Worm (Caenorhabditis elegans): ENCODE results near the gene C24H10.4.
A peak's percentile ranks its signal among the peaks of the same experiment; 100 is the strongest.

Gene C24H10.4

ce11 chrX:5085465-5085864, 26.4 kb upstream of the C24H10.4 start (continued):
- TF ChIP-seq C34F6.9 (tag; optimal IDR thresholded peaks at IDR 0.05) (peak; percentile 74), zag-1 (tag; optimal IDR thresholded peaks at IDR 0.05) (peak; percentile 55), snpc-4 (tag; optimal IDR thresholded peaks at IDR 0.05) (peak; percentile 23), elt-1 (tag; optimal IDR thresholded peaks at IDR 0.05) (no peak), nhr-237 (tag; optimal IDR thresholded peaks at IDR 0.05) (no peak)

ce11 chrX:5084495-5084894, 25.4 kb upstream of the C24H10.4 start, which contains the start of gene ets-5:
Gene ets-5 (minus strand): TSS chrX:5084526.
- TF ChIP-seq ceh-16 (tag; optimal IDR thresholded peaks at IDR 0.05) (no peak), R02D3.7 (tag; optimal IDR thresholded peaks at IDR 0.05) (no peak), ztf-11 (tag; optimal IDR thresholded peaks at IDR 0.05) (no peak), sma-3 (GFP tag; optimal IDR thresholded peaks at IDR 0.05) (no peak), lin-13 (GFP tag; optimal IDR thresholded peaks at IDR 0.05) (no peak), nhr-21 (tag; optimal IDR thresholded peaks at IDR 0.05) (no peak), C34F6.9 (tag; optimal IDR thresholded peaks at IDR 0.05) (no peak), lin-39 (tag; optimal IDR thresholded peaks at IDR 0.05) (no peak), crh-2 (tag; optimal IDR thresholded peaks at IDR 0.05) (no peak), skn-1 (tag; optimal IDR thresholded peaks at IDR 0.05) (no peak), ama-1 (optimal IDR thresholded peaks at IDR 0.05) (no peak), unc-55 (GFP tag; optimal IDR thresholded peaks at IDR 0.05) (no peak), fos-1 (tag; optimal IDR thresholded peaks at IDR 0.05) (no peak), alr-1 (tag; optimal IDR thresholded peaks at IDR 0.05) (no peak), lin-11 (tag; optimal IDR thresholded peaks at IDR 0.05) (no peak)

- TF ChIP-seq skn-1 (tag; optimal IDR thresholded peaks at IDR 0.05) (no peak), zag-1 (tag; optimal IDR thresholded peaks at IDR 0.05) (no peak), lin-13 (GFP tag; optimal IDR thresholded peaks at IDR 0.05) (no peak), lin-11 (tag; optimal IDR thresholded peaks at IDR 0.05) (no peak), sem-4 (tag; optimal IDR thresholded peaks at IDR 0.05) (no peak), mdl-1 (tag; optimal IDR thresholded peaks at IDR 0.05) (no peak), F13H6.1 (tag; optimal IDR thresholded peaks at IDR 0.05) (no peak), nhr-129 (tag; optimal IDR thresholded peaks at IDR 0.05) (no peak), nhr-25 (tag; optimal IDR thresholded peaks at IDR 0.05) (no peak)
These were observed 25.0 kb upstream of the C24H10.4 start for ce11 chrX:5084080-5084479.

- TF ChIP-seq crh-2 (tag; optimal IDR thresholded peaks at IDR 0.05), result peak; percentile 1
- TF ChIP-seq sma-3 (GFP tag; optimal IDR thresholded peaks at IDR 0.05), result peak; percentile 40
- TF ChIP-seq nhr-25 (tag; optimal IDR thresholded peaks at IDR 0.05), result peak; percentile 63
- TF ChIP-seq skn-1 (tag; optimal IDR thresholded peaks at IDR 0.05), result no peak
- TF ChIP-seq sma-9 (GFP tag; optimal IDR thresholded peaks at IDR 0.05), result peak; percentile 46
- TF ChIP-seq sma-9 (tag; optimal IDR thresholded peaks at IDR 0.05), result no peak
These were observed 20.2 kb upstream of the C24H10.4 start for ce11 chrX:5079297-5079696.

- no peak for TF ChIP-seq sem-4 (tag; optimal IDR thresholded peaks at IDR 0.05)
- TF ChIP-seq sma-9 (GFP tag; optimal IDR thresholded peaks at IDR 0.05), result peak; percentile 36
- TF ChIP-seq sma-9 (tag; optimal IDR thresholded peaks at IDR 0.05), result no peak
- TF ChIP-seq mab-5 (tag; optimal IDR thresholded peaks at IDR 0.05), result no peak
- TF ChIP-seq nhr-129 (tag; optimal IDR thresholded peaks at IDR 0.05), result peak; percentile 12
- no peak for TF ChIP-seq snpc-4 (tag; optimal IDR thresholded peaks at IDR 0.05)
- peak; percentile 35 for TF ChIP-seq Y55F3AM.14 (GFP tag; optimal IDR thresholded peaks at IDR 0.05)
- TF ChIP-seq ZK546.5 (tag; optimal IDR thresholded peaks at IDR 0.05), result no peak
- TF ChIP-seq alr-1 (tag; optimal IDR thresholded peaks at IDR 0.05), result no peak
- TF ChIP-seq sma-3 (GFP tag; optimal IDR thresholded peaks at IDR 0.05), result peak; percentile 51
- no peak for TF ChIP-seq nhr-6 (tag; optimal IDR thresholded peaks at IDR 0.05)
- no peak for TF ChIP-seq nhr-11 (tag; optimal IDR thresholded peaks at IDR 0.05)
- no peak for TF ChIP-seq ceh-82 (tag; optimal IDR thresholded peaks at IDR 0.05)
- peak; percentile 45 for TF ChIP-seq ama-1 (optimal IDR thresholded peaks at IDR 0.05)
- TF ChIP-seq mdl-1 (tag; optimal IDR thresholded peaks at IDR 0.05), result peak in 1 of 2 experiments; percentile 4
- no peak for TF ChIP-seq lin-39 (tag; optimal IDR thresholded peaks at IDR 0.05)
- TF ChIP-seq nhr-21 (tag; optimal IDR thresholded peaks at IDR 0.05), result peak; percentile 71
- TF ChIP-seq nhr-23 (tag; optimal IDR thresholded peaks at IDR 0.05), result no peak
- TF ChIP-seq ztf-11 (tag; optimal IDR thresholded peaks at IDR 0.05), result no peak
- no peak for TF ChIP-seq gmeb-1 (tag; optimal IDR thresholded peaks at IDR 0.05)
- peak; percentile 49 for TF ChIP-seq fos-1 (tag; optimal IDR thresholded peaks at IDR 0.05)
- TF ChIP-seq ztf-1 (GFP tag; conservative IDR thresholded peaks at IDR 0.05), result no peak
- no peak for TF ChIP-seq R02D3.7 (tag; optimal IDR thresholded peaks at IDR 0.05)
- no peak for TF ChIP-seq aly-2 (tag; optimal IDR thresholded peaks at IDR 0.05)
- no peak for TF ChIP-seq nhr-12 (tag; optimal IDR thresholded peaks at IDR 0.05)
- no peak for TF ChIP-seq nhr-10 (tag; optimal IDR thresholded peaks at IDR 0.05)
- TF ChIP-seq unc-62 (GFP tag; optimal IDR thresholded peaks at IDR 0.05), result no peak
- TF ChIP-seq nhr-25 (tag; optimal IDR thresholded peaks at IDR 0.05), result no peak
- no peak for TF ChIP-seq unc-39 (tag; optimal IDR thresholded peaks at IDR 0.05)
- no peak for TF ChIP-seq dmd-4 (tag; optimal IDR thresholded peaks at IDR 0.05)
- TF ChIP-seq lsy-2 (tag; optimal IDR thresholded peaks at IDR 0.05), result no peak
- no peak for TF ChIP-seq ceh-16 (tag; optimal IDR thresholded peaks at IDR 0.05)
- no peak for TF ChIP-seq zag-1 (tag; optimal IDR thresholded peaks at IDR 0.05)
- peak; percentile 41 for TF ChIP-seq F13H6.1 (tag; optimal IDR thresholded peaks at IDR 0.05)
- no peak for TF ChIP-seq skn-1 (tag; optimal IDR thresholded peaks at IDR 0.05)
- no peak for TF ChIP-seq mbf-1 (tag; optimal IDR thresholded peaks at IDR 0.05)
These were observed 18.8 kb upstream of the C24H10.4 start, which contains the start of gene cal-5 for ce11 chrX:5077696-5078343. Gene cal-5 (minus strand): TSS chrX:5077961.

All from whole organism, L2 larva.